Worm (Caenorhabditis elegans) whole organism, late embryonic: ENCODE results near the gene clec-84.
A peak's percentile ranks its signal among the peaks of the same experiment; 100 is the strongest.

Experiments
- F13H6.1 ChIP-seq: sonication (generic microtip); optimal IDR thresholded peaks from 2 replicates; lab custom pipeline; 2016; ENCODE audit warnings: missing genetic modification characterization, missing compliant biosample characterization
- ama-1 ChIP-seq: fragments of 150-350 bp; optimal IDR thresholded peaks from 2 replicates; lab custom pipeline; 2014
- ceh-24 ChIP-seq: sonication (generic microtip); optimal IDR thresholded peaks from 2 replicates; lab custom pipeline; 2016; ENCODE audit warnings: mild to moderate bottlenecking, missing genetic modification characterization, missing compliant biosample characterization
- ceh-9 ChIP-seq: sonication (generic microtip); optimal IDR thresholded peaks from 2 replicates; lab custom pipeline; 2016; ENCODE audit warnings: mild to moderate bottlenecking, missing genetic modification characterization, inconsistent platforms, missing compliant biosample characterization
- dve-1 ChIP-seq: sonication (generic microtip); optimal IDR thresholded peaks from 2 replicates; lab custom pipeline; 2017; ENCODE audit warnings: antibody characterized with exemption, mild to moderate bottlenecking, missing genetic modification characterization, missing compliant biosample characterization
- hlh-13 ChIP-seq: fragments of 200-800 bp; sonication (Bioruptor generic); optimal IDR thresholded peaks from 2 replicates; lab custom pipeline; 2018; ENCODE audit warnings: mild to moderate bottlenecking, missing genetic modification characterization, missing compliant biosample characterization
- nfya-1 ChIP-seq: sonication (generic microtip); optimal IDR thresholded peaks from 2 replicates; lab custom pipeline; 2017; ENCODE audit warnings: missing genetic modification characterization, mild to moderate bottlenecking, missing compliant biosample characterization, antibody characterized with exemption, moderate library complexity
- unc-86 ChIP-seq: sonication (generic microtip); optimal IDR thresholded peaks from 2 replicates; lab custom pipeline; 2016; ENCODE audit warnings: missing genetic modification characterization, missing compliant biosample characterization

- TF ChIP-seq ceh-24 (tag; lab: Kevin White, UChicago) = no peak
- no peak for TF ChIP-seq unc-86 (tag; lab: Kevin White, UChicago)
- TF ChIP-seq hlh-13 (GFP tag; lab: Kevin White, UChicago) = no peak
- TF ChIP-seq nfya-1 (tag; lab: Kevin White, UChicago) = peak; percentile 52
- TF ChIP-seq ceh-9 = no peak
- no peak for TF ChIP-seq F13H6.1
- no peak for TF ChIP-seq dve-1 (tag; lab: Kevin White, UChicago)
- TF ChIP-seq ama-1 (lab: Kevin White, UChicago) = no peak
Observed at ce11 chrIV:2890401-2890952, 48.2 kb downstream of the clec-84 start, which contains the start of the genes nprt-1 and dib-1.
